Worm (Caenorhabditis elegans) whole organism, mixed stage, embryonic: Measurements from ENCODE around the gene C18E9.2.

Source experiments
- lin-13 ChIP-seq: fragments of 150-350 bp; optimal IDR thresholded peaks from 2 replicates; lab custom pipeline; 2014; ENCODE audit warnings: missing biosample characterization, missing genetic modification characterization
- nhr-237 ChIP-seq: fragments of 150-350 bp; optimal IDR thresholded peaks from 2 replicates; lab custom pipeline; 2014; ENCODE audit warnings: missing biosample characterization, missing genetic modification characterization

DNA sequence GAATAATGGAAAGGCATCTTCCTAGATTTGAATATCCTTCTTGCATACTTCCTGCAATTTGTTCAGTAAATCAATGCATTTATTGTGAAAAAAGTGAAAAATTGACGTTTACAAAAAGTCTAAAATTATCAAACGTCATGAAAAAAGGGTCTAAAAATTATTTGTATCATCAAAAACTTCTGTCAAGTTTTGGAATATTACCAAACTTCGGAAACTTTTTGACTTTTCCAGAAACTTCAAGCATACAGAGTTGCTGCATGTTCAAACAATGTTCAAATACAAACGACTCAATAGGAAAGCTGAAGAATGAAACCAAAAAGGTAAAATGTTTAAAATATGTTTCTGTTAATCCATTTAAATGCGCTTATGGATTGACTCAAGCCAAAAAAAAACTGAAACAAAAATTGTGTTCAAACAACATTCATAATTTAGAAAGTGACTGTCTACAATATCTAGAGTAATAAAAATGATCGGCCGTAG is 37.0 kb downstream of the C18E9.2 start, which contains the start of gene F44G4.6:
- no peak for TF ChIP-seq lin-13 (tag; lab: Kevin White, UChicago)
- TF ChIP-seq nhr-237 (tag; lab: Kevin White, UChicago), result no peak
